Fruit fly (Drosophila melanogaster) whole organism, embryonic: ENCODE results near the gene Gdh.

Source experiments
- ATbp ChIP-seq: fragments of 200-800 bp; sonication (Bioruptor generic); optimal IDR thresholded peaks from 2 replicates; lab custom pipeline; 2017; ENCODE audit warnings: missing biosample characterization, mild to moderate bottlenecking, missing genetic modification characterization, missing genetic modification reagents
- Abd-B ChIP-seq: fragments of 200-800 bp; sonication (Bioruptor generic); optimal IDR thresholded peaks from 2 replicates; lab custom pipeline; 2018; ENCODE audit warnings: missing biosample characterization, mild to moderate bottlenecking, missing genetic modification characterization, moderate library complexity
- CG10366 ChIP-seq: fragments of 200-800 bp; sonication (Bioruptor generic); IDR thresholded peaks from 2 replicates; pipeline ENCODE4 v1.3.6; 2022; ENCODE audit warnings: missing biosample characterization, missing genetic modification characterization
- CG13296 ChIP-seq: fragments of 200-800 bp; sonication (Bioruptor generic); optimal IDR thresholded peaks from 3 replicates; lab custom pipeline; 2018; ENCODE audit warnings: missing biosample characterization, mild to moderate bottlenecking, missing genetic modification characterization
- CG14050 ChIP-seq: fragments of 200-800 bp; sonication (Bioruptor generic); IDR thresholded peaks from 3 replicates; pipeline ENCODE4 v1.3.6; 2022; ENCODE audit warnings: missing biosample characterization, missing genetic modification characterization
- CG16813 ChIP-seq: fragments of 200-800 bp; sonication (Bioruptor generic); IDR thresholded peaks from 3 replicates; pipeline ENCODE4 v1.3.6; 2022; ENCODE audit warnings: missing biosample characterization, missing genetic modification characterization; ENCODE audit not compliant: partially characterized antibody
- CG16863 ChIP-seq: fragments of 200-800 bp; sonication (Bioruptor generic); optimal IDR thresholded peaks from 3 replicates; lab custom pipeline; 2016; ENCODE audit warnings: missing biosample characterization, missing genetic modification characterization
- CG17802 ChIP-seq: fragments of 200-800 bp; sonication (Bioruptor generic); optimal IDR thresholded peaks from 2 replicates; lab custom pipeline; 2018; ENCODE audit warnings: missing biosample characterization, mild to moderate bottlenecking, missing genetic modification characterization, moderate library complexity
- CG34422 ChIP-seq: fragments of 200-800 bp; sonication (Bioruptor generic); IDR thresholded peaks from 3 replicates; pipeline ENCODE4 v1.3.6; 2022; ENCODE audit warnings: missing biosample characterization, missing genetic modification characterization
- CG4404 ChIP-seq: fragments of 200-800 bp; sonication (Bioruptor generic); IDR thresholded peaks from 2 replicates; pipeline ENCODE4 v1.3.6; 2022; ENCODE audit warnings: missing biosample characterization, missing genetic modification characterization
- CG5245 ChIP-seq: fragments of 200-800 bp; sonication (Bioruptor generic); optimal IDR thresholded peaks from 3 replicates; lab custom pipeline; 2016; ENCODE audit warnings: missing biosample characterization, missing genetic modification characterization
- CG7271 ChIP-seq: fragments of 200-800 bp; sonication (Bioruptor generic); optimal IDR thresholded peaks from 2 replicates; lab custom pipeline; 2018; ENCODE audit warnings: missing biosample characterization, mild to moderate bottlenecking, missing genetic modification characterization, moderate library complexity
- CG7372 ChIP-seq: fragments of 200-800 bp; sonication (Bioruptor generic); IDR thresholded peaks from 2 replicates; pipeline ENCODE4 v1.3.6; 2022; ENCODE audit warnings: missing biosample characterization, missing genetic modification characterization
- CG8089 ChIP-seq: fragments of 200-800 bp; sonication (Bioruptor generic); optimal IDR thresholded peaks from 3 replicates; lab custom pipeline; 2016; ENCODE audit warnings: missing biosample characterization, missing genetic modification characterization
- CG8478 ChIP-seq: fragments of >200 bp; optimal IDR thresholded peaks from 2 replicates; lab custom pipeline; 2018
- CG8944 ChIP-seq: fragments of 200-800 bp; sonication (Bioruptor generic); optimal IDR thresholded peaks from 3 replicates; lab custom pipeline; 2016; ENCODE audit warnings: missing biosample characterization, missing genetic modification characterization
- CG9727 ChIP-seq: fragments of 200-800 bp; sonication (Bioruptor generic); optimal IDR thresholded peaks from 3 replicates; lab custom pipeline; 2017; ENCODE audit warnings: missing biosample characterization, mild to moderate bottlenecking, missing genetic modification characterization
- CG9817 ChIP-seq: fragments of 200-800 bp; sonication (Bioruptor generic); optimal IDR thresholded peaks from 2 replicates; lab custom pipeline; 2018; ENCODE audit warnings: missing biosample characterization, mild to moderate bottlenecking, missing genetic modification characterization, moderate library complexity
- D19A ChIP-seq: fragments of 200-800 bp; optimal IDR thresholded peaks from 3 replicates; lab custom pipeline; 2019; ENCODE audit warnings: missing biosample characterization, mild to moderate bottlenecking, missing genetic modification characterization, moderate library complexity
- Dad ChIP-seq: fragments of 200-800 bp; sonication (Bioruptor generic); optimal IDR thresholded peaks from 3 replicates; lab custom pipeline; 2016; ENCODE audit warnings: missing biosample characterization, missing genetic modification characterization
- Dp ChIP-seq: fragments of 200-800 bp; sonication (Bioruptor generic); optimal IDR thresholded peaks from 2 replicates; lab custom pipeline; 2018; ENCODE audit warnings: missing biosample characterization, mild to moderate bottlenecking, missing genetic modification characterization, moderate library complexity
- E2f2 ChIP-seq: fragments of 200-800 bp; sonication (Bioruptor generic); IDR thresholded peaks from 2 replicates; pipeline ENCODE4 v1.3.6; 2022; ENCODE audit warnings: missing biosample characterization, missing genetic modification characterization
- HLH4C ChIP-seq: fragments of 200-800 bp; sonication (Bioruptor generic); IDR thresholded peaks from 3 replicates; pipeline ENCODE4 v1.3.6; 2022; ENCODE audit warnings: missing biosample characterization, missing genetic modification characterization; ENCODE audit not compliant: partially characterized antibody
- NK7.1 ChIP-seq: fragments of 200-800 bp; sonication (Bioruptor generic); optimal IDR thresholded peaks from 3 replicates; lab custom pipeline; 2016; ENCODE audit warnings: missing biosample characterization, missing genetic modification characterization
- Oaz ChIP-seq: fragments of 200-800 bp; sonication (Bioruptor generic); IDR thresholded peaks from 2 replicates; pipeline ENCODE4 v1.3.6; 2022; ENCODE audit warnings: missing biosample characterization, missing genetic modification characterization
- Opbp ChIP-seq: fragments of 200-800 bp; sonication (Bioruptor generic); IDR thresholded peaks from 3 replicates; pipeline ENCODE4 v1.3.6; 2022; ENCODE audit warnings: missing biosample characterization, missing genetic modification characterization; ENCODE audit not compliant: partially characterized antibody
- Optix ChIP-seq: fragments of 200-800 bp; sonication (Bioruptor generic); IDR thresholded peaks from 3 replicates; pipeline ENCODE4 v1.3.6; 2022; ENCODE audit warnings: missing biosample characterization, missing genetic modification characterization
- Trl ChIP-seq, 3 experiments: fragments of >200 bp in 2 of 3; fragments of 200-800 bp in 1 of 3; sonication (Bioruptor generic) in 1 of 3; optimal IDR thresholded peaks; 2 replicates in 1 of 3; 3 replicates in 2 of 3; lab custom pipeline; 2016 to 2017; ENCODE audit warnings: missing biosample characterization in 1 of 3, missing genetic modification characterization in 1 of 3
- Xrp1 ChIP-seq: fragments of 200-800 bp; sonication (Bioruptor generic); IDR thresholded peaks from 2 replicates; pipeline ENCODE4 v1.3.6; 2022; ENCODE audit warnings: missing biosample characterization, missing genetic modification characterization
- al ChIP-seq: fragments of 200-800 bp; sonication (Bioruptor generic); IDR thresholded peaks from 2 replicates; pipeline ENCODE4 v1.3.6; 2022; ENCODE audit warnings: missing biosample characterization, missing genetic modification characterization
- aop ChIP-seq: fragments of 200-800 bp; sonication (Bioruptor generic); IDR thresholded peaks from 2 replicates; pipeline ENCODE4 v1.3.6; 2022; ENCODE audit warnings: missing biosample characterization, missing genetic modification characterization
- ara ChIP-seq: fragments of 200-800 bp; sonication (Bioruptor generic); IDR thresholded peaks from 2 replicates; pipeline ENCODE4 v1.3.6; 2022; ENCODE audit warnings: missing biosample characterization, missing genetic modification characterization
- bcd ChIP-seq: fragments of 200-800 bp; sonication (Bioruptor generic); optimal IDR thresholded peaks from 2 replicates; lab custom pipeline; 2017; ENCODE audit warnings: missing biosample characterization, mild to moderate bottlenecking, missing genetic modification characterization
- crp ChIP-seq, 2 experiments: fragments of 200-800 bp; sonication (Bioruptor generic); optimal IDR thresholded peaks; 2 replicates in 1 of 2; 3 replicates in 1 of 2; lab custom pipeline; 2017; ENCODE audit warnings: missing biosample characterization in 2 of 2, missing genetic modification characterization in 2 of 2, mild to moderate bottlenecking in 1 of 2, moderate library complexity in 1 of 2
- dan ChIP-seq: fragments of 200-800 bp; sonication (Bioruptor generic); IDR thresholded peaks from 2 replicates; pipeline ENCODE4 v1.3.6; 2022; ENCODE audit warnings: missing biosample characterization, missing genetic modification characterization
- esg ChIP-seq: fragments of 200-800 bp; sonication (Bioruptor generic); conservative IDR thresholded peaks from 2 replicates; pipeline ENCODE4 v1.3.6; 2022; ENCODE audit warnings: missing biosample characterization, missing genetic modification characterization
- exex ChIP-seq: fragments of 200-800 bp; sonication (Bioruptor generic); optimal IDR thresholded peaks from 4 replicates; lab custom pipeline; 2018; ENCODE audit warnings: missing biosample characterization, mild to moderate bottlenecking, missing genetic modification characterization, moderate library complexity
- fd3F ChIP-seq: fragments of 200-800 bp; sonication (Bioruptor generic); optimal IDR thresholded peaks from 2 replicates; lab custom pipeline; 2018; ENCODE audit warnings: missing biosample characterization, mild to moderate bottlenecking, missing genetic modification characterization, moderate library complexity
- fu2 ChIP-seq: fragments of 200-800 bp; sonication (Bioruptor generic); optimal IDR thresholded peaks from 2 replicates; lab custom pipeline; 2016; ENCODE audit warnings: missing biosample characterization, missing genetic modification characterization
- h ChIP-seq: fragments of >200 bp; optimal IDR thresholded peaks from 2 replicates; lab custom pipeline; 2017
- her ChIP-seq: fragments of 200-800 bp; sonication (Bioruptor generic); optimal IDR thresholded peaks from 2 replicates; lab custom pipeline; 2016; ENCODE audit warnings: missing biosample characterization, missing genetic modification characterization
- pb ChIP-seq: fragments of 200-800 bp; sonication (Bioruptor generic); optimal IDR thresholded peaks from 3 replicates; lab custom pipeline; 2016; ENCODE audit warnings: missing biosample characterization, missing genetic modification characterization
- sens ChIP-seq: fragments of 200-800 bp; sonication (Bioruptor generic); peaks from one replicate; lab custom pipeline; 2016; ENCODE audit warnings: missing biosample characterization, missing genetic modification characterization
- seq ChIP-seq: fragments of 200-800 bp; sonication (Bioruptor generic); IDR thresholded peaks from 2 replicates; pipeline ENCODE4 v1.3.6; 2022; ENCODE audit warnings: missing biosample characterization, missing genetic modification characterization
- slou ChIP-seq: fragments of 200-800 bp; sonication (Bioruptor generic); optimal IDR thresholded peaks from 3 replicates; lab custom pipeline; 2016; ENCODE audit warnings: missing biosample characterization, missing genetic modification characterization
- sna ChIP-seq: fragments of 200-800 bp; sonication (Bioruptor generic); IDR thresholded peaks from 2 replicates; pipeline ENCODE4 v1.3.6; 2022; ENCODE audit warnings: missing biosample characterization, missing genetic modification characterization; ENCODE audit not compliant: partially characterized antibody
- so ChIP-seq: fragments of 200-800 bp; sonication (Bioruptor generic); IDR thresholded peaks from 3 replicates; pipeline ENCODE4 v1.3.6; 2022; ENCODE audit warnings: missing biosample characterization, missing genetic modification characterization
- trh ChIP-seq: fragments of 200-800 bp; sonication (Bioruptor generic); optimal IDR thresholded peaks from 2 replicates; lab custom pipeline; 2016; ENCODE audit warnings: missing biosample characterization, missing genetic modification characterization
- twi ChIP-seq: fragments of 200-800 bp; optimal IDR thresholded peaks from 2 replicates; lab custom pipeline; 2019; ENCODE audit warnings: missing biosample characterization, mild to moderate bottlenecking, missing genetic modification characterization, moderate library complexity
- zfh1 ChIP-seq: fragments of 200-800 bp; sonication (Bioruptor generic); IDR thresholded peaks from 3 replicates; pipeline ENCODE4 v1.3.6; 2022; ENCODE audit warnings: missing biosample characterization, missing genetic modification characterization

Gdh gene

dm6 chr3R:23886270-23887095, 56.4 kb downstream of the Gdh start (continued):
- TF ChIP-seq pb (GFP tag; lab: Kevin White, UChicago) (peak; percentile 41), CG17802 (peak; percentile 52), CG8089 (GFP tag; lab: Kevin White, UChicago) (peak; percentile 55), bcd (GFP tag; lab: Kevin White, UChicago) (peak; percentile 78), ara (GFP tag; lab: Robert Waterston, UW) (peak; percentile 92), Trl (optimal IDR thresholded peaks at IDR 0.05; lab: Kevin White, UChicago) (no peak), Trl (GFP tag; optimal IDR thresholded peaks at IDR 0.05; lab: Kevin White, UChicago) (peak; percentile 70), CG7372 (GFP tag; lab: Robert Waterston, UW) (peak; percentile 81), E2f2 (GFP tag; lab: Robert Waterston, UW) (peak; percentile 69), CG16863 (GFP tag; lab: Kevin White, UChicago) (peak; percentile 76), exex (peak; percentile 11), Dp (GFP tag; lab: Kevin White, UChicago) (no peak), sna (GFP tag; lab: Robert Waterston, UW) (no peak), Opbp (GFP tag; lab: Robert Waterston, UW) (no peak), ATbp (GFP tag; lab: Kevin White, UChicago) (peak; percentile 89), dan (GFP tag; lab: Robert Waterston, UW) (peak; percentile 57; the same call in 1 of the 2 replicates), D19A (peak; percentile 60), aop (GFP tag; lab: Robert Waterston, UW) (0 out of 2 replicates have a peak, but pooled peaks have one; percentile 2), trh (peak; percentile 68), Dad (peak; percentile 62), fd3F (GFP tag; lab: Kevin White, UChicago) (peak; percentile 17), Oaz (no peak), Optix (GFP tag; lab: Robert Waterston, UW) (peak; percentile 81), CG7271 (peak; percentile 92), al (GFP tag; lab: Robert Waterston, UW) (peak; percentile 9; the same call in 1 of the 2 replicates), CG8478 (lab: Kevin White, UChicago) (no peak), sens (peak; percentile 99), CG10366 (GFP tag; lab: Robert Waterston, UW) (peak; percentile 71), CG14050 (GFP tag; lab: Robert Waterston, UW) (peak; percentile 60), her (GFP tag; lab: Kevin White, UChicago) (peak; percentile 15), CG13296 (GFP tag; lab: Kevin White, UChicago) (peak; percentile 52), so (peak; percentile 81; the same call in 2 of the 3 replicates), HLH4C (GFP tag; lab: Robert Waterston, UW) (no peak), NK7.1 (GFP tag; lab: Kevin White, UChicago) (peak; percentile 40), crp (GFP tag; optimal IDR thresholded peaks at IDR 0.05; lab: Kevin White, UChicago) (peak in 1 of 2 experiments; percentile 24), h (lab: Kevin White, UChicago) (no peak), CG9727 (GFP tag; lab: Kevin White, UChicago) (peak; percentile 92), esg (GFP tag; lab: Robert Waterston, UW) (peak; percentile 79), CG8944 (peak; percentile 68), seq (no peak; the same call in 1 of the 2 replicates), twi (tag; lab: Kevin White, UChicago) (peak; percentile 94), Abd-B (GFP tag; lab: Kevin White, UChicago) (peak; percentile 74), CG5245 (GFP tag; lab: Kevin White, UChicago) (peak; percentile 82), CG16813 (no peak), slou (GFP tag; lab: Kevin White, UChicago) (no peak), CG9817 (tag; lab: Kevin White, UChicago) (peak; percentile 55), CG4404 (peak; percentile 86), CG34422 (peak; percentile 82), Xrp1 (peak; percentile 97), fu2 (GFP tag; lab: Kevin White, UChicago) (peak; percentile 10), zfh1 (GFP tag; lab: Robert Waterston, UW) (peak; percentile 90)
